Fruit fly (Drosophila melanogaster) whole organism, prepupa: ENCODE data around the gene CG11828.

Source experiments
- Blimp-1 ChIP-seq: fragments of 200-800 bp; sonication (Bioruptor generic); optimal IDR thresholded peaks from 3 replicates; lab custom pipeline; 2017; ENCODE audit warnings: missing biosample characterization, missing genetic modification characterization, mild to moderate bottlenecking, moderate library complexity, missing genetic modification reagents
- CG10631 ChIP-seq: fragments of 200-800 bp; sonication (Bioruptor generic); optimal IDR thresholded peaks from 2 replicates; lab custom pipeline; 2016; ENCODE audit warnings: missing biosample characterization, missing genetic modification characterization
- CG10669 ChIP-seq: fragments of 200-800 bp; sonication (Bioruptor generic); optimal IDR thresholded peaks from 3 replicates; lab custom pipeline; 2018; ENCODE audit warnings: missing biosample characterization, mild to moderate bottlenecking, missing genetic modification characterization, moderate library complexity
- CG11902 ChIP-seq: fragments of 200-800 bp; sonication (Bioruptor generic); optimal IDR thresholded peaks from 3 replicates; lab custom pipeline; 2016; ENCODE audit warnings: missing biosample characterization, missing genetic modification characterization
- CG15336 ChIP-seq: fragments of 200-800 bp; sonication (Bioruptor generic); IDR thresholded peaks from 2 replicates; pipeline ENCODE4 v1.3.6; 2022; ENCODE audit warnings: missing biosample characterization, missing genetic modification characterization
- CG16779 ChIP-seq: fragments of 200-800 bp; sonication (Bioruptor generic); optimal IDR thresholded peaks from 3 replicates; lab custom pipeline; 2017; ENCODE audit warnings: missing biosample characterization, mild to moderate bottlenecking, missing genetic modification characterization
- CG31627 ChIP-seq: fragments of 200-800 bp; sonication (Bioruptor generic); optimal IDR thresholded peaks from 3 replicates; lab custom pipeline; 2016; ENCODE audit warnings: missing biosample characterization, missing genetic modification characterization
- CG32006 ChIP-seq: fragments of 200-800 bp; sonication (Bioruptor generic); optimal IDR thresholded peaks from 3 replicates; lab custom pipeline; 2017; ENCODE audit warnings: missing biosample characterization, mild to moderate bottlenecking, missing genetic modification characterization
- CG34406 ChIP-seq: fragments of 200-800 bp; sonication (Bioruptor generic); optimal IDR thresholded peaks from 3 replicates; lab custom pipeline; 2016; ENCODE audit warnings: missing biosample characterization, missing genetic modification characterization
- CG6163 ChIP-seq: fragments of 200-800 bp; sonication (Bioruptor generic); IDR thresholded peaks from 3 replicates; pipeline ENCODE4 v1.3.6; 2022; ENCODE audit warnings: missing biosample characterization, missing genetic modification characterization
- CG6276 ChIP-seq: fragments of 200-800 bp; sonication (Bioruptor generic); optimal IDR thresholded peaks from 2 replicates; lab custom pipeline; 2017; ENCODE audit warnings: missing biosample characterization, mild to moderate bottlenecking, missing genetic modification characterization
- CG6808 ChIP-seq: fragments of 200-800 bp; sonication (Bioruptor generic); optimal IDR thresholded peaks from 3 replicates; lab custom pipeline; 2017; ENCODE audit warnings: missing biosample characterization, missing genetic modification characterization, mild to moderate bottlenecking, moderate library complexity, missing genetic modification reagents
- CG6854 ChIP-seq: fragments of 200-800 bp; sonication (Bioruptor generic); optimal IDR thresholded peaks from 2 replicates; lab custom pipeline; 2017; ENCODE audit warnings: missing biosample characterization, mild to moderate bottlenecking, missing genetic modification characterization
- CG7368 ChIP-seq: fragments of 200-800 bp; sonication (Bioruptor generic); optimal IDR thresholded peaks from 3 replicates; lab custom pipeline; 2016; ENCODE audit warnings: missing biosample characterization, missing genetic modification characterization
- CG8319 ChIP-seq: fragments of 200-800 bp; sonication (Bioruptor generic); optimal IDR thresholded peaks from 3 replicates; lab custom pipeline; 2016; ENCODE audit warnings: missing biosample characterization, missing genetic modification characterization
- CG9139 ChIP-seq: fragments of 200-800 bp; sonication (Bioruptor generic); optimal IDR thresholded peaks from 3 replicates; lab custom pipeline; 2017; ENCODE audit warnings: missing biosample characterization, mild to moderate bottlenecking, missing genetic modification characterization
- Eip75B ChIP-seq: fragments of 200-800 bp; sonication (Bioruptor generic); optimal IDR thresholded peaks from 3 replicates; lab custom pipeline; 2016; ENCODE audit warnings: missing biosample characterization, missing genetic modification characterization
- Eip78C ChIP-seq: fragments of 200-800 bp; sonication (Bioruptor generic); peaks from one replicate; lab custom pipeline; 2016; ENCODE audit warnings: missing biosample characterization, missing genetic modification characterization
- Eip93F ChIP-seq: fragments of 200-800 bp; sonication (Bioruptor generic); optimal IDR thresholded peaks from 2 replicates; lab custom pipeline; 2016; ENCODE audit warnings: missing biosample characterization, mild to moderate bottlenecking, missing genetic modification characterization
- Ets21C ChIP-seq: fragments of 200-800 bp; sonication (Bioruptor generic); optimal IDR thresholded peaks from 3 replicates; lab custom pipeline; 2016; ENCODE audit warnings: missing biosample characterization, missing genetic modification characterization
- Gug ChIP-seq: fragments of 200-800 bp; sonication (Bioruptor generic); IDR thresholded peaks from 2 replicates; pipeline ENCODE4 v1.3.6; 2022; ENCODE audit warnings: missing biosample characterization, missing genetic modification characterization
- Hr38 ChIP-seq: sonication (Bioruptor generic); optimal IDR thresholded peaks from 2 replicates; lab custom pipeline; 2016; ENCODE audit warnings: missing biosample characterization, missing genetic modification characterization
- Hr39 ChIP-seq: fragments of 200-800 bp; sonication (Bioruptor generic); optimal IDR thresholded peaks from 2 replicates; lab custom pipeline; 2016; ENCODE audit warnings: missing biosample characterization, missing genetic modification characterization
- Lpt ChIP-seq: fragments of 200-800 bp; sonication (Bioruptor generic); optimal IDR thresholded peaks from 3 replicates; lab custom pipeline; 2016; ENCODE audit warnings: missing biosample characterization, missing genetic modification characterization
- Met ChIP-seq: fragments of 200-800 bp; sonication (Bioruptor generic); optimal IDR thresholded peaks from 3 replicates; lab custom pipeline; 2016; ENCODE audit warnings: missing biosample characterization, missing genetic modification characterization
- Smox ChIP-seq: fragments of 200-800 bp; sonication (Bioruptor generic); optimal IDR thresholded peaks from 3 replicates; lab custom pipeline; 2016; ENCODE audit warnings: missing biosample characterization, missing genetic modification characterization
- Sox102F ChIP-seq: fragments of 200-800 bp; sonication (Bioruptor generic); optimal IDR thresholded peaks from 2 replicates; lab custom pipeline; 2016; ENCODE audit warnings: missing biosample characterization, mild to moderate bottlenecking, missing genetic modification characterization
- Sox14 ChIP-seq: fragments of 200-800 bp; sonication (Bioruptor generic); optimal IDR thresholded peaks from 3 replicates; lab custom pipeline; 2016; ENCODE audit warnings: missing biosample characterization, missing genetic modification characterization
- Sox15 ChIP-seq: fragments of 200-800 bp; sonication (Bioruptor generic); optimal IDR thresholded peaks from 3 replicates; lab custom pipeline; 2016; ENCODE audit warnings: missing biosample characterization, missing genetic modification characterization
- acj6 ChIP-seq: fragments of 200-800 bp; sonication (Bioruptor generic); optimal IDR thresholded peaks from 3 replicates; lab custom pipeline; 2016; ENCODE audit warnings: missing biosample characterization, missing genetic modification characterization
- cyc ChIP-seq: fragments of 200-800 bp; sonication (Bioruptor generic); optimal IDR thresholded peaks from 3 replicates; lab custom pipeline; 2016; ENCODE audit warnings: missing biosample characterization, missing genetic modification characterization
- dac ChIP-seq: fragments of 200-800 bp; sonication (Bioruptor generic); optimal IDR thresholded peaks from 2 replicates; lab custom pipeline; 2017; ENCODE audit warnings: missing biosample characterization, mild to moderate bottlenecking, missing genetic modification characterization
- dsx ChIP-seq: fragments of 200-800 bp; optimal IDR thresholded peaks from 3 replicates; lab custom pipeline; 2019; ENCODE audit warnings: missing biosample characterization, mild to moderate bottlenecking, missing genetic modification characterization, moderate library complexity; ENCODE audit not compliant: poor library complexity, severe bottlenecking
- eg ChIP-seq: fragments of 200-800 bp; sonication (Bioruptor generic); IDR thresholded peaks from 3 replicates; pipeline ENCODE4 v1.3.6; 2022; ENCODE audit warnings: missing biosample characterization, missing genetic modification characterization
- esn ChIP-seq: fragments of 200-800 bp; sonication (Bioruptor generic); optimal IDR thresholded peaks from 2 replicates; lab custom pipeline; 2016; ENCODE audit warnings: missing biosample characterization, mild to moderate bottlenecking, missing genetic modification characterization, moderate library complexity
- fd85E ChIP-seq: fragments of 200-800 bp; sonication (Bioruptor generic); optimal IDR thresholded peaks from 3 replicates; lab custom pipeline; 2016; ENCODE audit warnings: missing biosample characterization, missing genetic modification characterization
- fkh ChIP-seq: fragments of 200-800 bp; sonication (Bioruptor generic); optimal IDR thresholded peaks from 3 replicates; lab custom pipeline; 2017; ENCODE audit warnings: missing biosample characterization, mild to moderate bottlenecking, missing genetic modification characterization, moderate library complexity
- lz ChIP-seq: fragments of 200-800 bp; sonication (Bioruptor generic); optimal IDR thresholded peaks from 3 replicates; lab custom pipeline; 2016; ENCODE audit warnings: missing biosample characterization, missing genetic modification characterization
- net ChIP-seq: fragments of 200-800 bp; sonication (Bioruptor generic); optimal IDR thresholded peaks from 3 replicates; lab custom pipeline; 2016; ENCODE audit warnings: missing biosample characterization, missing genetic modification characterization
- pdm3 ChIP-seq: fragments of 200-800 bp; sonication (Bioruptor generic); optimal IDR thresholded peaks from 3 replicates; lab custom pipeline; 2016; ENCODE audit warnings: missing biosample characterization, missing genetic modification characterization
- salr ChIP-seq, 2 experiments: fragments of 200-800 bp; sonication (Bioruptor generic); optimal IDR thresholded peaks; 3 replicates each; lab custom pipeline; 2016 to 2018; ENCODE audit warnings: missing biosample characterization in 2 of 2, missing genetic modification characterization in 2 of 2, mild to moderate bottlenecking in 1 of 2
- spab ChIP-seq: fragments of 200-800 bp; sonication (Bioruptor generic); optimal IDR thresholded peaks from 2 replicates; lab custom pipeline; 2017; ENCODE audit warnings: missing biosample characterization, mild to moderate bottlenecking, missing genetic modification characterization, missing genetic modification reagents
- ss ChIP-seq, 2 experiments: fragments of 200-800 bp; sonication (Bioruptor generic); optimal IDR thresholded peaks; 2 replicates in 1 of 2; 3 replicates in 1 of 2; lab custom pipeline; 2017 to 2018; ENCODE audit warnings: mild to moderate bottlenecking in 2 of 2, missing biosample characterization in 2 of 2, missing genetic modification characterization in 2 of 2, moderate library complexity in 1 of 2
- topi ChIP-seq: fragments of 200-800 bp; sonication (Bioruptor generic); optimal IDR thresholded peaks from 3 replicates; lab custom pipeline; 2016; ENCODE audit warnings: missing biosample characterization, missing genetic modification characterization

The CG11828 gene

dm6 chr3R:28911758-28912157 is 11.1 kb upstream of the CG11828 start (continued):
- no peak for TF ChIP-seq Ets21C
- no peak for TF ChIP-seq CG8319 (GFP tag; lab: Kevin White, UChicago)
- peak; percentile 60 for TF ChIP-seq CG10631 (GFP tag; lab: Kevin White, UChicago)
- TF ChIP-seq fkh: no peak
- peak; percentile 40 for TF ChIP-seq cyc (GFP tag; lab: Kevin White, UChicago)
- peak; percentile 85 for TF ChIP-seq eg (GFP tag; lab: Robert Waterston, UW)
- TF ChIP-seq CG9139 (GFP tag; lab: Kevin White, UChicago): no peak
- TF ChIP-seq CG32006 (GFP tag; lab: Kevin White, UChicago): peak; percentile 70
- no peak for TF ChIP-seq Eip93F (GFP tag; lab: Kevin White, UChicago)
- TF ChIP-seq pdm3 (GFP tag; lab: Kevin White, UChicago): no peak
- no peak for TF ChIP-seq Blimp-1
- peak; percentile 55 for TF ChIP-seq Sox14 (GFP tag; lab: Kevin White, UChicago)
- TF ChIP-seq net: peak; percentile 59
- TF ChIP-seq Gug (GFP tag; lab: Robert Waterston, UW): peak; percentile 76
- no peak for TF ChIP-seq CG34406 (GFP tag; lab: Kevin White, UChicago)
- peak; percentile 83 for TF ChIP-seq Eip78C (GFP tag; lab: Kevin White, UChicago)
- peak; percentile 76 for TF ChIP-seq CG15336 (GFP tag; lab: Robert Waterston, UW)
- peak; percentile 24 for TF ChIP-seq CG31627 (GFP tag; lab: Kevin White, UChicago)
- no peak for TF ChIP-seq ss (GFP tag; optimal IDR thresholded peaks at IDR 0.05; lab: Kevin White, UChicago)

- no peak for TF ChIP-seq cyc (GFP tag; lab: Kevin White, UChicago)
- peak; percentile 8 for TF ChIP-seq Lpt
- TF ChIP-seq salr (GFP tag; optimal IDR thresholded peaks at IDR 0.05; lab: Kevin White, UChicago): no peak
- TF ChIP-seq CG7368: no peak
- TF ChIP-seq acj6 (GFP tag; lab: Kevin White, UChicago): no peak
- peak; percentile 61 for TF ChIP-seq CG6276
- TF ChIP-seq pdm3 (GFP tag; lab: Kevin White, UChicago): no peak
- 0 out of 3 replicates have a peak, but pooled peaks have one; percentile 20 for TF ChIP-seq eg (GFP tag; lab: Robert Waterston, UW)
- no peak for TF ChIP-seq Smox (GFP tag; lab: Kevin White, UChicago)
- no peak for TF ChIP-seq Ets21C
- no peak for TF ChIP-seq CG10669 (GFP tag; lab: Kevin White, UChicago)
- no peak for TF ChIP-seq Sox15
- TF ChIP-seq Eip93F (GFP tag; lab: Kevin White, UChicago): no peak
- TF ChIP-seq esn (GFP tag; lab: Kevin White, UChicago): no peak
- no peak for TF ChIP-seq Sox14 (GFP tag; lab: Kevin White, UChicago)
- no peak for TF ChIP-seq CG34406 (GFP tag; lab: Kevin White, UChicago)
- TF ChIP-seq CG6808: peak; percentile 19
- TF ChIP-seq Gug (GFP tag; lab: Robert Waterston, UW): no peak
- peak; percentile 54; the same call in 2 of the 3 replicates for TF ChIP-seq CG6163 (GFP tag; lab: Robert Waterston, UW)
- no peak for TF ChIP-seq spab (GFP tag; lab: Kevin White, UChicago)
- TF ChIP-seq Eip78C (GFP tag; lab: Kevin White, UChicago): peak; percentile 27
Observed at dm6 chr3R:28913039-28913438, 9.8 kb upstream of the CG11828 start.

dm6 chr3R:28913890-28914750 is 8.7 kb upstream of the CG11828 start:
- TF ChIP-seq Eip78C (GFP tag; lab: Kevin White, UChicago) (no peak), Hr39 (GFP tag; lab: Kevin White, UChicago) (no peak), CG7368 (no peak), dsx (GFP tag; lab: Kevin White, UChicago) (peak; percentile 73), Hr38 (no peak), lz (GFP tag; lab: Kevin White, UChicago) (no peak), salr (GFP tag; optimal IDR thresholded peaks at IDR 0.05; lab: Kevin White, UChicago) (peak in 1 of 2 experiments; percentile 58), fd85E (GFP tag; lab: Kevin White, UChicago) (no peak), Smox (GFP tag; lab: Kevin White, UChicago) (no peak), acj6 (GFP tag; lab: Kevin White, UChicago) (no peak), CG16779 (tag; lab: Kevin White, UChicago) (peak; percentile 37), Met (GFP tag; lab: Kevin White, UChicago) (no peak), Blimp-1 (no peak), Lpt (no peak), Eip75B (GFP tag; lab: Kevin White, UChicago) (no peak), CG34406 (GFP tag; lab: Kevin White, UChicago) (no peak), dac (no peak), CG6854 (GFP tag; lab: Kevin White, UChicago) (peak; percentile 4), Sox102F (GFP tag; lab: Kevin White, UChicago) (no peak), eg (GFP tag; lab: Robert Waterston, UW) (peak; percentile 25; the same call in 1 of the 3 replicates), net (peak; percentile 36), CG11902 (no peak), pdm3 (GFP tag; lab: Kevin White, UChicago) (no peak), Sox14 (GFP tag; lab: Kevin White, UChicago) (peak; percentile 64), topi (no peak)
